Fruit fly (Drosophila melanogaster) whole organism, embryonic: ENCODE data around the gene brv3.

Experiments
- Adf1 ChIP-seq: fragments of 200-800 bp; sonication (Bioruptor generic); IDR thresholded peaks from 2 replicates; pipeline ENCODE4 v1.3.6; 2022; ENCODE audit warnings: missing biosample characterization, missing genetic modification characterization
- BEAF-32 ChIP-seq: fragments of 200-800 bp; sonication (Bioruptor generic); optimal IDR thresholded peaks from 3 replicates; lab custom pipeline; 2017; ENCODE audit warnings: missing biosample characterization, missing genetic modification characterization, mild to moderate bottlenecking, moderate library complexity, missing genetic modification reagents
- Bdp1 ChIP-seq: fragments of 200-800 bp; sonication (Bioruptor generic); optimal IDR thresholded peaks from 3 replicates; lab custom pipeline; 2016; ENCODE audit warnings: missing biosample characterization, missing genetic modification characterization
- Blimp-1 ChIP-seq: fragments of 200-800 bp; sonication (Bioruptor generic); optimal IDR thresholded peaks from 3 replicates; lab custom pipeline; 2018; ENCODE audit warnings: missing biosample characterization, missing genetic modification characterization, mild to moderate bottlenecking, moderate library complexity, missing genetic modification reagents
- CG1233 ChIP-seq: fragments of 200-800 bp; sonication (Bioruptor generic); optimal IDR thresholded peaks from 4 replicates; lab custom pipeline; 2018; ENCODE audit warnings: missing biosample characterization, mild to moderate bottlenecking, missing genetic modification characterization
- CG12744 ChIP-seq: fragments of 200-800 bp; sonication (Bioruptor generic); optimal IDR thresholded peaks from 2 replicates; lab custom pipeline; 2016; ENCODE audit warnings: missing biosample characterization, missing genetic modification characterization
- CG1647 ChIP-seq: fragments of 200-800 bp; sonication (Bioruptor generic); optimal IDR thresholded peaks from 3 replicates; lab custom pipeline; 2016; ENCODE audit warnings: missing biosample characterization, missing genetic modification characterization
- CG16779 ChIP-seq: fragments of 200-800 bp; sonication (Bioruptor generic); IDR thresholded peaks from 2 replicates; pipeline ENCODE4 v1.3.6; 2022; ENCODE audit warnings: missing biosample characterization, missing genetic modification characterization
- CG17802 ChIP-seq: fragments of 200-800 bp; sonication (Bioruptor generic); optimal IDR thresholded peaks from 2 replicates; lab custom pipeline; 2018; ENCODE audit warnings: missing biosample characterization, mild to moderate bottlenecking, missing genetic modification characterization, moderate library complexity
- CG1832 ChIP-seq: fragments of 200-800 bp; sonication (Bioruptor generic); optimal IDR thresholded peaks from 2 replicates; lab custom pipeline; 2017; ENCODE audit warnings: missing biosample characterization, mild to moderate bottlenecking, missing genetic modification characterization, inconsistent platforms
- CG2120 ChIP-seq: fragments of 200-800 bp; sonication (Bioruptor generic); optimal IDR thresholded peaks from 3 replicates; lab custom pipeline; 2016; ENCODE audit warnings: missing biosample characterization, missing genetic modification characterization
- CG31365 ChIP-seq: fragments of 200-800 bp; sonication (Bioruptor generic); optimal IDR thresholded peaks from 2 replicates; lab custom pipeline; 2018; ENCODE audit warnings: missing biosample characterization, mild to moderate bottlenecking, missing genetic modification characterization
- CG3281 ChIP-seq: fragments of 200-800 bp; sonication (Bioruptor generic); optimal IDR thresholded peaks from 3 replicates; lab custom pipeline; 2017; ENCODE audit warnings: missing biosample characterization, mild to moderate bottlenecking, missing genetic modification characterization
- CG33557 ChIP-seq: fragments of 200-800 bp; sonication (Bioruptor generic); optimal IDR thresholded peaks from 2 replicates; lab custom pipeline; 2019; ENCODE audit warnings: missing biosample characterization, mild to moderate bottlenecking, missing genetic modification characterization, moderate library complexity
- CG3838 ChIP-seq: fragments of 200-800 bp; sonication (Bioruptor generic); optimal IDR thresholded peaks from 3 replicates; lab custom pipeline; 2016; ENCODE audit warnings: missing biosample characterization, missing genetic modification characterization
- CG4424 ChIP-seq: fragments of 200-800 bp; sonication (Bioruptor generic); optimal IDR thresholded peaks from 3 replicates; lab custom pipeline; 2016; ENCODE audit warnings: missing biosample characterization, missing genetic modification characterization
- CG4707 ChIP-seq: fragments of 200-800 bp; sonication (Bioruptor generic); optimal IDR thresholded peaks from 2 replicates; lab custom pipeline; 2018; ENCODE audit warnings: missing biosample characterization, mild to moderate bottlenecking, missing genetic modification characterization, moderate library complexity
- CG5180 ChIP-seq: fragments of 200-800 bp; sonication (Bioruptor generic); optimal IDR thresholded peaks from 3 replicates; lab custom pipeline; 2017; ENCODE audit warnings: missing biosample characterization, missing genetic modification characterization, mild to moderate bottlenecking, moderate library complexity, missing genetic modification reagents
- CG6689 ChIP-seq: fragments of 200-800 bp; sonication (Bioruptor generic); IDR thresholded peaks from 2 replicates; pipeline ENCODE4 v1.3.6; 2022; ENCODE audit warnings: missing biosample characterization, missing genetic modification characterization
- CG7786 ChIP-seq: fragments of 200-800 bp; sonication (Bioruptor generic); optimal IDR thresholded peaks from 2 replicates; lab custom pipeline; 2016; ENCODE audit warnings: missing biosample characterization, missing genetic modification characterization
- CG8290 ChIP-seq, 3 experiments: fragments of 200-800 bp; sonication (Bioruptor generic); optimal IDR thresholded peaks; 2 replicates each; lab custom pipeline; 2016 to 2019; ENCODE audit warnings: missing biosample characterization in 3 of 3, missing genetic modification characterization in 3 of 3, mild to moderate bottlenecking in 2 of 3, moderate library complexity in 1 of 3
- CG8359 ChIP-seq: fragments of 200-800 bp; sonication (Bioruptor generic); optimal IDR thresholded peaks from 2 replicates; lab custom pipeline; 2017; ENCODE audit warnings: missing biosample characterization, mild to moderate bottlenecking, missing genetic modification characterization, borderline replicate concordance
- CG8388 ChIP-seq: fragments of 200-800 bp; sonication (Bioruptor generic); optimal IDR thresholded peaks from 2 replicates; lab custom pipeline; 2019; ENCODE audit warnings: missing biosample characterization, mild to moderate bottlenecking, missing genetic modification characterization, moderate library complexity
- CG9876 ChIP-seq: fragments of 200-800 bp; sonication (Bioruptor generic); optimal IDR thresholded peaks from 2 replicates; lab custom pipeline; 2016; ENCODE audit warnings: missing biosample characterization, missing genetic modification characterization
- Dfd ChIP-seq, 2 experiments: fragments of >200 bp; optimal IDR thresholded peaks; 2 replicates each; lab custom pipeline; 2017; ENCODE audit warnings: missing biosample characterization in 2 of 2, missing genetic modification characterization in 2 of 2
- Dip2 ChIP-seq: fragments of 200-800 bp; sonication (Bioruptor generic); IDR thresholded peaks from 2 replicates; pipeline ENCODE4 v1.3.6; 2022; ENCODE audit warnings: missing biosample characterization, missing genetic modification characterization
- Gsc ChIP-seq: fragments of 200-800 bp; sonication (Bioruptor generic); IDR thresholded peaks from 2 replicates; pipeline ENCODE4 v1.3.6; 2022; ENCODE audit warnings: missing biosample characterization, missing genetic modification characterization
- HLH54F ChIP-seq: fragments of 200-800 bp; sonication (Bioruptor generic); optimal IDR thresholded peaks from 3 replicates; lab custom pipeline; 2016; ENCODE audit warnings: missing biosample characterization, missing genetic modification characterization
- Lim3 ChIP-seq: fragments of 200-800 bp; sonication (Bioruptor generic); IDR thresholded peaks from 2 replicates; pipeline ENCODE4 v1.3.6; 2022; ENCODE audit warnings: missing biosample characterization, missing genetic modification characterization
- NC2β ChIP-seq: fragments of 200-800 bp; sonication (Bioruptor generic); optimal IDR thresholded peaks from 2 replicates; lab custom pipeline; 2016; ENCODE audit warnings: missing biosample characterization, missing genetic modification characterization
- Optix ChIP-seq: fragments of 200-800 bp; sonication (Bioruptor generic); IDR thresholded peaks from 3 replicates; pipeline ENCODE4 v1.3.6; 2022; ENCODE audit warnings: missing biosample characterization, missing genetic modification characterization
- amos ChIP-seq: fragments of 200-800 bp; sonication (Bioruptor generic); IDR thresholded peaks from 2 replicates; pipeline ENCODE4 v1.3.6; 2022; ENCODE audit warnings: missing biosample characterization, missing genetic modification characterization; ENCODE audit not compliant: partially characterized antibody
- bcd ChIP-seq: fragments of 200-800 bp; sonication (Bioruptor generic); optimal IDR thresholded peaks from 2 replicates; lab custom pipeline; 2017; ENCODE audit warnings: missing biosample characterization, mild to moderate bottlenecking, missing genetic modification characterization
- bigmax ChIP-seq: fragments of 200-800 bp; sonication (Bioruptor generic); optimal IDR thresholded peaks from 2 replicates; lab custom pipeline; 2018; ENCODE audit warnings: missing biosample characterization, mild to moderate bottlenecking, missing genetic modification characterization
- chn ChIP-seq: fragments of 200-800 bp; sonication (Bioruptor generic); optimal IDR thresholded peaks from 2 replicates; lab custom pipeline; 2016; ENCODE audit warnings: missing biosample characterization, missing genetic modification characterization
- ci ChIP-seq: fragments of 200-800 bp; sonication (Bioruptor generic); IDR thresholded peaks from 3 replicates; pipeline ENCODE4 v1.3.6; 2022; ENCODE audit warnings: missing biosample characterization, missing genetic modification characterization
- croc ChIP-seq: fragments of 200-800 bp; sonication (Bioruptor generic); conservative IDR thresholded peaks from 3 replicates; pipeline ENCODE4 v1.3.6; 2022; ENCODE audit warnings: missing biosample characterization, missing genetic modification characterization
- dmrt11E ChIP-seq: fragments of 200-800 bp; sonication (Bioruptor generic); optimal IDR thresholded peaks from 3 replicates; lab custom pipeline; 2018; ENCODE audit warnings: missing biosample characterization, mild to moderate bottlenecking, missing genetic modification characterization, moderate library complexity
- ewg ChIP-seq: fragments of 200-800 bp; sonication (Bioruptor generic); optimal IDR thresholded peaks from 3 replicates; lab custom pipeline; 2017; ENCODE audit warnings: mild to moderate bottlenecking, missing biosample characterization, missing genetic modification reagents, missing genetic modification characterization
- fru ChIP-seq: fragments of >200 bp; optimal IDR thresholded peaks from 2 replicates; lab custom pipeline; 2017
- gt ChIP-seq: fragments of 200-800 bp; sonication (Bioruptor generic); IDR thresholded peaks from 2 replicates; pipeline ENCODE4 v1.3.6; 2022; ENCODE audit warnings: missing biosample characterization, missing genetic modification characterization
- kah ChIP-seq: fragments of 200-800 bp; sonication (Bioruptor generic); optimal IDR thresholded peaks from 2 replicates; lab custom pipeline; 2018; ENCODE audit warnings: missing biosample characterization, mild to moderate bottlenecking, missing genetic modification characterization
- lilli ChIP-seq: fragments of 200-800 bp; sonication (Bioruptor generic); optimal IDR thresholded peaks from 3 replicates; lab custom pipeline; 2016; ENCODE audit warnings: missing biosample characterization, missing genetic modification characterization
- lov ChIP-seq, 2 experiments: fragments of 200-800 bp in 1 of 2; fragments of >200 bp in 1 of 2; sonication (Bioruptor generic) in 1 of 2; IDR thresholded peaks in 1 of 2; optimal IDR thresholded peaks in 1 of 2; 2 replicates in 1 of 2; 3 replicates in 1 of 2; pipeline versions ENCODE4 v1.3.6 to Lab custom; 2017 to 2022; ENCODE audit warnings: missing biosample characterization in 1 of 2, missing genetic modification characterization in 1 of 2
- mld ChIP-seq: fragments of 200-800 bp; sonication (Bioruptor generic); IDR thresholded peaks from 3 replicates; pipeline ENCODE4 v1.3.6; 2022; ENCODE audit warnings: missing biosample characterization, missing genetic modification characterization; ENCODE audit not compliant: partially characterized antibody
- peb ChIP-seq: fragments of 200-800 bp; sonication (Bioruptor generic); IDR thresholded peaks from 2 replicates; pipeline ENCODE4 v1.3.6; 2022; ENCODE audit warnings: missing biosample characterization, missing genetic modification characterization
- ssp ChIP-seq: fragments of 200-800 bp; sonication (Bioruptor generic); IDR thresholded peaks from 2 replicates; pipeline ENCODE4 v1.3.6; 2022; ENCODE audit warnings: missing biosample characterization, missing genetic modification characterization
- unc-4 ChIP-seq: fragments of 200-800 bp; sonication (Bioruptor generic); IDR thresholded peaks from 2 replicates; pipeline ENCODE4 v1.3.6; 2022; ENCODE audit warnings: missing biosample characterization, missing genetic modification characterization; ENCODE audit not compliant: partially characterized antibody
- yki ChIP-seq: fragments of >200 bp; optimal IDR thresholded peaks from 3 replicates; lab custom pipeline; 2018
- zfh1 ChIP-seq: fragments of 200-800 bp; sonication (Bioruptor generic); IDR thresholded peaks from 3 replicates; pipeline ENCODE4 v1.3.6; 2022; ENCODE audit warnings: missing biosample characterization, missing genetic modification characterization

Gene brv3

DNA sequence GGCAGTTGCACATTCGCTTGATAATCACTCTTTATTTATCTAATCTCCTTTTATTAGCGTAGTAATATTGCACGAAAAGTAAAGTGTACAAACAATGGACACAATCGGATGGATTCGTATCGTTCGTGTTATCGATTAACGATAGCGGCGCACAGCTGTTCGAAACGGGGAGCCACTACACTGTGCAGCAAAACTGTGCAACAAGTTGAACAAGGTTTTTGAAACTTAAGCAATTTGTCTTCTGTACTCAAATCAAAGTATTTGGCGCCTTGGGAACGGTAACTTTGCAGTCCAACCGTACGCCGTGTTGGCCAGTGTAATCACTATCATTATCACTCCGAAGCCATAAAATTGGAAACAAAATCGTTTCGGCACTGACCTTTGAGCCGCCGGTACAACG, 4.7 kb downstream of the brv3 start, which contains the start of the genes Tsp3A and Seipin (continued):
- TF ChIP-seq CG16779 (GFP tag; lab: Robert Waterston, UW) (peak; percentile 92), CG3838 (GFP tag; lab: Kevin White, UChicago) (no peak), peb (GFP tag; lab: Robert Waterston, UW) (peak; percentile 59; the same call in 1 of the 2 replicates), CG31365 (tag; lab: Kevin White, UChicago) (peak; percentile 80), croc (GFP tag; lab: Robert Waterston, UW) (peak; percentile 36; the same call in 2 of the 3 replicates), lov (optimal IDR thresholded peaks at IDR 0.05; lab: Kevin White, UChicago) (no peak), lov (GFP tag; IDR thresholded peaks at IDR 0.05; lab: Robert Waterston, UW) (peak; percentile 79; the same call in 1 of the 3 replicates), yki (lab: Kevin White, UChicago) (no peak), NC2β (GFP tag; lab: Kevin White, UChicago) (peak; percentile 69), CG33557 (GFP tag; lab: Kevin White, UChicago) (peak; percentile 3), CG2120 (GFP tag; lab: Kevin White, UChicago) (peak; percentile 94), Dfd (GFP tag; optimal IDR thresholded peaks at IDR 0.05; lab: Kevin White, UChicago) (no peak), chn (GFP tag; lab: Kevin White, UChicago) (peak; percentile 62), CG5180 (GFP tag; lab: Kevin White, UChicago) (no peak), lilli (peak; percentile 90), Gsc (GFP tag; lab: Robert Waterston, UW) (peak; percentile 51), CG8388 (GFP tag; lab: Kevin White, UChicago) (peak; percentile 59), CG8359 (GFP tag; lab: Kevin White, UChicago) (peak; percentile 31), ci (peak; percentile 92), Optix (GFP tag; lab: Robert Waterston, UW) (peak; percentile 82), Lim3 (GFP tag; lab: Robert Waterston, UW) (no peak), CG1832 (GFP tag; lab: Kevin White, UChicago) (no peak), CG3281 (peak; percentile 89), CG4424 (GFP tag; lab: Kevin White, UChicago) (peak; percentile 81), bigmax (GFP tag; lab: Kevin White, UChicago) (no peak), mld (GFP tag; lab: Robert Waterston, UW) (0 out of 3 replicates have a peak, but pooled peaks have one; percentile 21), Blimp-1 (GFP tag; lab: Kevin White, UChicago) (peak; percentile 65), kah (GFP tag; lab: Kevin White, UChicago) (peak; percentile 79), fru (lab: Kevin White, UChicago) (no peak), Bdp1 (GFP tag; lab: Kevin White, UChicago) (peak; percentile 47), Adf1 (GFP tag; lab: Robert Waterston, UW) (peak; percentile 68), CG9876 (GFP tag; lab: Kevin White, UChicago) (peak; percentile 68), CG17802 (tag; lab: Kevin White, UChicago) (peak; percentile 54), ssp (peak; percentile 61), Dip2 (GFP tag; lab: Robert Waterston, UW) (no peak), CG1647 (GFP tag; lab: Kevin White, UChicago) (peak; percentile 75), zfh1 (GFP tag; lab: Robert Waterston, UW) (peak; percentile 89), CG8290 (GFP tag; optimal IDR thresholded peaks at IDR 0.05; lab: Kevin White, UChicago) (peak; percentile 35), CG8290 (tag; optimal IDR thresholded peaks at IDR 0.05; lab: Kevin White, UChicago) (peak in 1 of 2 experiments; percentile 98), CG1233 (GFP tag; lab: Kevin White, UChicago) (peak; percentile 83), BEAF-32 (GFP tag; lab: Kevin White, UChicago) (peak; percentile 47), dmrt11E (tag; lab: Kevin White, UChicago) (peak; percentile 58), ewg (GFP tag; lab: Kevin White, UChicago) (peak; percentile 58), CG7786 (GFP tag; lab: Kevin White, UChicago) (peak; percentile 85), HLH54F (peak; percentile 82), unc-4 (GFP tag; lab: Robert Waterston, UW) (peak; percentile 57), CG6689 (GFP tag; lab: Robert Waterston, UW) (peak; percentile 87), amos (peak; percentile 29; the same call in 1 of the 2 replicates), gt (GFP tag; lab: Robert Waterston, UW) (peak; percentile 53; the same call in 1 of the 2 replicates), CG4707 (GFP tag; lab: Kevin White, UChicago) (peak; percentile 39), CG12744 (peak; percentile 72), bcd (GFP tag; lab: Kevin White, UChicago) (peak; percentile 87)
